Worm (Caenorhabditis elegans): ENCODE measurements around the gene T05A8.2.

- TF ChIP-seq W03F9.2 (tag; optimal IDR thresholded peaks at IDR 0.05), result no peak
- no peak for TF ChIP-seq dao-5 (tag; optimal IDR thresholded peaks at IDR 0.05)
Observed at ce11 chrII:2719212-2719611, 8.4 kb upstream of the T05A8.2 start.

All from whole organism, L4/young adult.